Fruit fly (Drosophila melanogaster) whole organism, embryonic: ENCODE results near the gene CG10984.
A peak's percentile ranks its signal among the peaks of the same experiment; 100 is the strongest.

ENCODE experiments used
- Blimp-1 ChIP-seq: fragments of 200-800 bp; sonication (Bioruptor generic); optimal IDR thresholded peaks from 3 replicates; lab custom pipeline; 2018; ENCODE audit warnings: missing biosample characterization, missing genetic modification characterization, mild to moderate bottlenecking, moderate library complexity, missing genetic modification reagents
- CG10431 ChIP-seq: fragments of 200-800 bp; sonication (Bioruptor generic); optimal IDR thresholded peaks from 3 replicates; lab custom pipeline; 2018; ENCODE audit warnings: missing biosample characterization, mild to moderate bottlenecking, missing genetic modification characterization
- CG10565 ChIP-seq: fragments of 200-800 bp; sonication (Bioruptor generic); optimal IDR thresholded peaks from 3 replicates; lab custom pipeline; 2016; ENCODE audit warnings: missing biosample characterization, mild to moderate bottlenecking, missing genetic modification characterization
- CG11093 ChIP-seq: fragments of 200-800 bp; sonication (Bioruptor generic); IDR thresholded peaks from 3 replicates; pipeline ENCODE4 v1.3.6; 2022; ENCODE audit warnings: missing biosample characterization, missing genetic modification characterization
- CG13624 ChIP-seq: fragments of 200-800 bp; sonication (Bioruptor generic); optimal IDR thresholded peaks from 2 replicates; lab custom pipeline; 2016; ENCODE audit warnings: missing biosample characterization, missing genetic modification characterization
- CG14014 ChIP-seq: fragments of 200-800 bp; sonication (Bioruptor generic); IDR thresholded peaks from 2 replicates; pipeline ENCODE4 v1.3.6; 2022; ENCODE audit warnings: missing biosample characterization, missing genetic modification characterization
- CG14710 ChIP-seq: fragments of 200-800 bp; sonication (Bioruptor generic); optimal IDR thresholded peaks from 3 replicates; lab custom pipeline; 2019; ENCODE audit warnings: missing biosample characterization, mild to moderate bottlenecking, missing genetic modification characterization, moderate library complexity
- CG15073 ChIP-seq: fragments of 200-800 bp; sonication (Bioruptor generic); optimal IDR thresholded peaks from 2 replicates; lab custom pipeline; 2016; ENCODE audit warnings: missing biosample characterization, missing genetic modification characterization
- CG15269 ChIP-seq: fragments of 200-800 bp; sonication (Bioruptor generic); optimal IDR thresholded peaks from 2 replicates; lab custom pipeline; 2018; ENCODE audit warnings: missing biosample characterization, mild to moderate bottlenecking, missing genetic modification characterization, moderate library complexity
- CG1529 ChIP-seq: fragments of 200-800 bp; sonication (Bioruptor generic); optimal IDR thresholded peaks from 3 replicates; lab custom pipeline; 2018; ENCODE audit warnings: missing biosample characterization, missing genetic modification characterization
- CG33557 ChIP-seq: fragments of 200-800 bp; sonication (Bioruptor generic); optimal IDR thresholded peaks from 2 replicates; lab custom pipeline; 2019; ENCODE audit warnings: missing biosample characterization, mild to moderate bottlenecking, missing genetic modification characterization, moderate library complexity
- CG43689 ChIP-seq: fragments of 200-800 bp; sonication (Bioruptor generic); IDR thresholded peaks from 2 replicates; pipeline ENCODE4 v1.3.6; 2022; ENCODE audit warnings: missing biosample characterization, missing genetic modification characterization
- CG4404 ChIP-seq: fragments of 200-800 bp; sonication (Bioruptor generic); IDR thresholded peaks from 2 replicates; pipeline ENCODE4 v1.3.6; 2022; ENCODE audit warnings: missing biosample characterization, missing genetic modification characterization
- CG4617 ChIP-seq: fragments of 200-800 bp; sonication (Bioruptor generic); optimal IDR thresholded peaks from 3 replicates; lab custom pipeline; 2016; ENCODE audit warnings: missing biosample characterization, missing genetic modification characterization, borderline replicate concordance
- CG4854 ChIP-seq: fragments of 200-800 bp; sonication (Bioruptor generic); optimal IDR thresholded peaks from 2 replicates; lab custom pipeline; 2016; ENCODE audit warnings: missing biosample characterization, missing genetic modification characterization, inconsistent platforms
- CG6765 ChIP-seq: fragments of 200-800 bp; sonication (Bioruptor generic); optimal IDR thresholded peaks from 3 replicates; lab custom pipeline; 2017; ENCODE audit warnings: missing biosample characterization, mild to moderate bottlenecking, missing genetic modification characterization
- CG8089 ChIP-seq: fragments of 200-800 bp; sonication (Bioruptor generic); optimal IDR thresholded peaks from 3 replicates; lab custom pipeline; 2016; ENCODE audit warnings: missing biosample characterization, missing genetic modification characterization
- CG8924 ChIP-seq: fragments of 200-800 bp; optimal IDR thresholded peaks from 3 replicates; lab custom pipeline; 2019; ENCODE audit warnings: missing biosample characterization, mild to moderate bottlenecking, missing genetic modification characterization, moderate library complexity
- CG9932 ChIP-seq: fragments of 200-800 bp; sonication (Bioruptor generic); IDR thresholded peaks from 2 replicates; pipeline ENCODE4 v1.3.6; 2022; ENCODE audit warnings: missing biosample characterization, missing genetic modification characterization
- Camta ChIP-seq: fragments of 200-800 bp; sonication (Bioruptor generic); optimal IDR thresholded peaks from 2 replicates; lab custom pipeline; 2016; ENCODE audit warnings: missing biosample characterization, missing genetic modification characterization
- Dip2 ChIP-seq: fragments of 200-800 bp; sonication (Bioruptor generic); IDR thresholded peaks from 2 replicates; pipeline ENCODE4 v1.3.6; 2022; ENCODE audit warnings: missing biosample characterization, missing genetic modification characterization
- ERR ChIP-seq: fragments of 200-800 bp; sonication (Bioruptor generic); optimal IDR thresholded peaks from 2 replicates; lab custom pipeline; 2016; ENCODE audit warnings: missing biosample characterization, missing genetic modification characterization
- Gug ChIP-seq: fragments of 200-800 bp; sonication (Bioruptor generic); IDR thresholded peaks from 4 replicates; pipeline ENCODE4 v1.3.6; 2022; ENCODE audit warnings: missing biosample characterization, missing genetic modification characterization
- Hand ChIP-seq: fragments of 200-800 bp; sonication (Bioruptor generic); optimal IDR thresholded peaks from 2 replicates; lab custom pipeline; 2017; ENCODE audit warnings: mild to moderate bottlenecking, missing biosample characterization, missing genetic modification reagents, missing genetic modification characterization
- Hr51 ChIP-seq, 2 experiments: fragments of 200-800 bp; sonication (Bioruptor generic); optimal IDR thresholded peaks; 2 replicates in 1 of 2; 3 replicates in 1 of 2; lab custom pipeline; 2016 to 2018; ENCODE audit warnings: missing biosample characterization in 2 of 2, missing genetic modification characterization in 2 of 2, mild to moderate bottlenecking in 1 of 2, moderate library complexity in 1 of 2
- Jarid2 ChIP-seq: fragments of 200-800 bp; sonication (Bioruptor generic); optimal IDR thresholded peaks from 3 replicates; lab custom pipeline; 2017; ENCODE audit warnings: mild to moderate bottlenecking, missing biosample characterization, missing genetic modification reagents, missing genetic modification characterization
- Kr ChIP-seq: fragments of 200-800 bp; sonication (Bioruptor generic); optimal IDR thresholded peaks from 2 replicates; lab custom pipeline; 2017; ENCODE audit warnings: missing biosample characterization, mild to moderate bottlenecking, missing genetic modification characterization
- MTF-1 ChIP-seq: fragments of 200-800 bp; sonication (Bioruptor generic); optimal IDR thresholded peaks from 2 replicates; lab custom pipeline; 2018; ENCODE audit warnings: missing biosample characterization, mild to moderate bottlenecking, missing genetic modification characterization, borderline replicate concordance
- Oaz ChIP-seq: fragments of 200-800 bp; sonication (Bioruptor generic); IDR thresholded peaks from 2 replicates; pipeline ENCODE4 v1.3.6; 2022; ENCODE audit warnings: missing biosample characterization, missing genetic modification characterization
- Optix ChIP-seq: fragments of 200-800 bp; sonication (Bioruptor generic); IDR thresholded peaks from 3 replicates; pipeline ENCODE4 v1.3.6; 2022; ENCODE audit warnings: missing biosample characterization, missing genetic modification characterization
- Ravus ChIP-seq: fragments of 200-800 bp; sonication (Bioruptor generic); IDR thresholded peaks from 2 replicates; pipeline ENCODE4 v1.3.6; 2022; ENCODE audit warnings: missing biosample characterization, missing genetic modification characterization
- Six4 ChIP-seq: fragments of 200-800 bp; sonication (Bioruptor generic); optimal IDR thresholded peaks from 2 replicates; lab custom pipeline; 2016; ENCODE audit warnings: missing biosample characterization, missing genetic modification characterization
- Sry-β ChIP-seq: fragments of 200-800 bp; sonication (Bioruptor generic); optimal IDR thresholded peaks from 2 replicates; lab custom pipeline; 2018; ENCODE audit warnings: missing biosample characterization, mild to moderate bottlenecking, missing genetic modification characterization, moderate library complexity
- amos ChIP-seq: fragments of 200-800 bp; sonication (Bioruptor generic); IDR thresholded peaks from 2 replicates; pipeline ENCODE4 v1.3.6; 2022; ENCODE audit warnings: missing biosample characterization, missing genetic modification characterization; ENCODE audit not compliant: partially characterized antibody
- ato ChIP-seq: fragments of 200-800 bp; sonication (Bioruptor generic); IDR thresholded peaks from 2 replicates; pipeline ENCODE4 v1.3.6; 2022; ENCODE audit warnings: missing biosample characterization, missing genetic modification characterization; ENCODE audit not compliant: partially characterized antibody
- bab2 ChIP-seq: fragments of 200-800 bp; sonication (Bioruptor generic); optimal IDR thresholded peaks from 2 replicates; lab custom pipeline; 2016; ENCODE audit warnings: missing biosample characterization, missing genetic modification characterization
- cad ChIP-seq: fragments of >200 bp; optimal IDR thresholded peaks from 2 replicates; lab custom pipeline; 2017; ENCODE audit warnings: missing biosample characterization, missing genetic modification characterization
- caup ChIP-seq: fragments of 200-800 bp; sonication (Bioruptor generic); optimal IDR thresholded peaks from 3 replicates; lab custom pipeline; 2017; ENCODE audit warnings: missing biosample characterization, mild to moderate bottlenecking, missing genetic modification characterization, moderate library complexity; ENCODE audit not compliant: severe bottlenecking
- chinmo ChIP-seq: fragments of 200-800 bp; sonication (Bioruptor generic); IDR thresholded peaks from 4 replicates; pipeline ENCODE4 v1.3.6; 2022; ENCODE audit warnings: missing biosample characterization, missing genetic modification characterization; ENCODE audit not compliant: partially characterized antibody
- chm ChIP-seq: fragments of 200-800 bp; sonication (Bioruptor generic); IDR thresholded peaks from 2 replicates; pipeline ENCODE4 v1.3.6; 2022; ENCODE audit warnings: missing biosample characterization, missing genetic modification characterization
- dpn ChIP-seq, 2 experiments: fragments of 200-800 bp; sonication (Bioruptor generic); optimal IDR thresholded peaks; 3 replicates each; lab custom pipeline; 2016; ENCODE audit warnings: missing biosample characterization in 2 of 2, missing genetic modification characterization in 2 of 2
- esg ChIP-seq: fragments of 200-800 bp; sonication (Bioruptor generic); conservative IDR thresholded peaks from 2 replicates; pipeline ENCODE4 v1.3.6; 2022; ENCODE audit warnings: missing biosample characterization, missing genetic modification characterization
- fd96Cb ChIP-seq: fragments of 200-800 bp; sonication (Bioruptor generic); optimal IDR thresholded peaks from 2 replicates; lab custom pipeline; 2018; ENCODE audit warnings: missing biosample characterization, mild to moderate bottlenecking, missing genetic modification characterization, moderate library complexity
- gcm2 ChIP-seq: fragments of 200-800 bp; sonication (Bioruptor generic); optimal IDR thresholded peaks from 2 replicates; lab custom pipeline; 2016; ENCODE audit warnings: missing biosample characterization, missing genetic modification characterization
- gro ChIP-seq: fragments of 200-800 bp; sonication (Bioruptor generic); optimal IDR thresholded peaks from 2 replicates; lab custom pipeline; 2016; ENCODE audit warnings: missing biosample characterization, missing genetic modification characterization
- repo ChIP-seq: fragments of 200-800 bp; sonication (Bioruptor generic); optimal IDR thresholded peaks from 2 replicates; lab custom pipeline; 2016; ENCODE audit warnings: missing biosample characterization, missing genetic modification characterization
- rib ChIP-seq: fragments of 200-800 bp; sonication (Bioruptor generic); IDR thresholded peaks from 2 replicates; pipeline ENCODE4 v1.3.6; 2022; ENCODE audit warnings: missing biosample characterization, missing genetic modification characterization
- sim ChIP-seq: fragments of 200-800 bp; sonication (Bioruptor generic); IDR thresholded peaks from 2 replicates; pipeline ENCODE4 v1.3.6; 2022; ENCODE audit warnings: missing biosample characterization, missing genetic modification characterization
- stwl ChIP-seq: fragments of 200-800 bp; sonication (Bioruptor generic); optimal IDR thresholded peaks from 3 replicates; lab custom pipeline; 2018; ENCODE audit warnings: missing biosample characterization, mild to moderate bottlenecking, missing genetic modification characterization, moderate library complexity
- zfh1 ChIP-seq: fragments of 200-800 bp; sonication (Bioruptor generic); IDR thresholded peaks from 3 replicates; pipeline ENCODE4 v1.3.6; 2022; ENCODE audit warnings: missing biosample characterization, missing genetic modification characterization

CG10984 gene

DNA sequence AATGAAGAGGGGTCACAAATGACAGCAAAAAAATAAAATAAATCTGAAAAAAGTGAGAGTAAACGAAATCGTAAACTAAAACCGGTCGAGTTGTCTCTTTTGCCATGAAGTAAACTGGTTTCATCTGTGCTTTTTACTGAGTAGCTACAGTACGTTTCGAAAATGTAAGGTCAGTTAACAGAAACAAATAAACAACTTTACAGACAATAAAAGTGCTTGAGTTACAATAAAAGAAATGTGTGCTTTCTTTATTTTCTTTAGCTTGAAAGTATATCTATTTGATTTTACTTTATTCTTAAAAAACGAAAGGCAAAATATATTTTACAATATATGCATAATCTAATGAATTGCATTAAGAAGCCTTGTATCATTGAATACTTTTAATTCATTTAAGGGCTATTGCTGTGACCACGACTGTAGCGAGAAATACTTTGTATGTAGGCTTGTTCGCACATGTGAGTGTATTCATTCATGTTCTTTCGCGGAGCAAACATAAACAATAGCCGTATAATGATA is 43.1 kb downstream of the CG10984 start (continued):
- TF ChIP-seq zfh1 (GFP tag; lab: Robert Waterston, UW) = no peak
- TF ChIP-seq bab2 (GFP tag; lab: Kevin White, UChicago) = peak; percentile 50
- TF ChIP-seq Jarid2 = peak; percentile 18
- no peak for TF ChIP-seq ato (GFP tag; lab: Robert Waterston, UW)
- TF ChIP-seq Sry-β (GFP tag; lab: Kevin White, UChicago) = no peak
- no peak for TF ChIP-seq Oaz
- no peak for TF ChIP-seq cad
- peak; percentile 60 for TF ChIP-seq CG13624
- no peak for TF ChIP-seq stwl (tag; lab: Kevin White, UChicago)
- no peak for TF ChIP-seq MTF-1
- TF ChIP-seq CG4617 (GFP tag; lab: Kevin White, UChicago) = no peak
- peak; percentile 71 for TF ChIP-seq CG9932 (GFP tag; lab: Robert Waterston, UW)
- 0 out of 2 replicates have a peak, but pooled peaks have one; percentile 18 for TF ChIP-seq esg (GFP tag; lab: Robert Waterston, UW)
- peak; percentile 42 for TF ChIP-seq CG15073 (GFP tag; lab: Kevin White, UChicago)
- TF ChIP-seq CG8089 = no peak
- no peak for TF ChIP-seq CG43689
- TF ChIP-seq caup (GFP tag; lab: Kevin White, UChicago) = peak; percentile 44
- TF ChIP-seq CG10431 = no peak
- no peak for TF ChIP-seq CG10565 (GFP tag; lab: Kevin White, UChicago)
- no peak for TF ChIP-seq Optix (GFP tag; lab: Robert Waterston, UW)
- TF ChIP-seq CG1529 (GFP tag; lab: Kevin White, UChicago) = peak; percentile 15
- no peak for TF ChIP-seq Hand (GFP tag; lab: Kevin White, UChicago)
- TF ChIP-seq Camta (GFP tag; lab: Kevin White, UChicago) = peak; percentile 48
- TF ChIP-seq CG4404 = no peak
- no peak for TF ChIP-seq Dip2 (GFP tag; lab: Robert Waterston, UW)
- peak; percentile 96 for TF ChIP-seq Blimp-1
- no peak for TF ChIP-seq Ravus (GFP tag; lab: Robert Waterston, UW)
- peak in 1 of 2 experiments; percentile 79 for TF ChIP-seq Hr51 (GFP tag; optimal IDR thresholded peaks at IDR 0.05; lab: Kevin White, UChicago)
- TF ChIP-seq fd96Cb (tag; lab: Kevin White, UChicago) = peak; percentile 45
- no peak for TF ChIP-seq Kr
- TF ChIP-seq Six4 (GFP tag; lab: Kevin White, UChicago) = no peak
- no peak for TF ChIP-seq gro (GFP tag; lab: Kevin White, UChicago)
- no peak for TF ChIP-seq gcm2 (GFP tag; lab: Kevin White, UChicago)
- peak; percentile 23 for TF ChIP-seq CG4854 (GFP tag; lab: Kevin White, UChicago)
- peak; percentile 86 for TF ChIP-seq CG15269
- no peak for TF ChIP-seq amos
- peak; percentile 17 for TF ChIP-seq CG33557 (GFP tag; lab: Kevin White, UChicago)
- no peak for TF ChIP-seq CG6765 (GFP tag; lab: Kevin White, UChicago)
- peak; percentile 47 for TF ChIP-seq CG14710 (tag; lab: Kevin White, UChicago)
- no peak for TF ChIP-seq rib (GFP tag; lab: Robert Waterston, UW)
- no peak for TF ChIP-seq chinmo
- TF ChIP-seq CG14014 (GFP tag; lab: Robert Waterston, UW) = 0 out of 2 replicates have a peak, but pooled peaks have one; percentile 48
- TF ChIP-seq dpn (GFP tag; optimal IDR thresholded peaks at IDR 0.05; lab: Kevin White, UChicago) = peak; percentile 49 to 55
- TF ChIP-seq CG11093 (GFP tag; lab: Robert Waterston, UW) = no peak
- TF ChIP-seq sim (GFP tag; lab: Robert Waterston, UW) = no peak
- TF ChIP-seq ERR (GFP tag; lab: Kevin White, UChicago) = no peak
- no peak for TF ChIP-seq chm (GFP tag; lab: Robert Waterston, UW)
- TF ChIP-seq repo = no peak
- TF ChIP-seq CG8924 (tag; lab: Kevin White, UChicago) = peak; percentile 75
- no peak; the same call in 3 of the 4 replicates for TF ChIP-seq Gug (GFP tag; lab: Robert Waterston, UW)
